Fruit fly (Drosophila melanogaster): ENCODE results near the gene CG16953.

Gene CG16953

DNA sequence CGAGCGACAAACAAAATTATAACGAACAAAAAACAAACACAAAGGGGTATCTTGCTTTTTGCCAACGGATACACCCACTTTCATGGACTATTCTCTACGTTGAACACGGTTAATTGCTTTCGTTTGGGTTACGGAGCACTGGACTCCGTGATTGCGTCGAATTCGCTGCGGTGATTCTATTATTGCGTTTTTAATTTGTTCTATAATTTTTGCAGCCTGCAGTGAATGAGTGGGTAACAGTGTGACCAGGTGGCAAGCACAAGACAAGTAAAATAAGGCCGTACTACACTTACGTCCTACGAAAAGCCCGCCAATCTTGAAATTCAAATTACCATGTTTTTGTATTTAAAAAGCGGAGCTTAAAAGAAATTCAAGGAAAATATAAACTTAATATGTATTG is at the start of gene CG16953:
CG16953 (minus strand) TSS at position 268 of the 400 bp plus-strand sequence.
- no peak for TF ChIP-seq noc (tag; optimal IDR thresholded peaks at IDR 0.05)

DNA sequence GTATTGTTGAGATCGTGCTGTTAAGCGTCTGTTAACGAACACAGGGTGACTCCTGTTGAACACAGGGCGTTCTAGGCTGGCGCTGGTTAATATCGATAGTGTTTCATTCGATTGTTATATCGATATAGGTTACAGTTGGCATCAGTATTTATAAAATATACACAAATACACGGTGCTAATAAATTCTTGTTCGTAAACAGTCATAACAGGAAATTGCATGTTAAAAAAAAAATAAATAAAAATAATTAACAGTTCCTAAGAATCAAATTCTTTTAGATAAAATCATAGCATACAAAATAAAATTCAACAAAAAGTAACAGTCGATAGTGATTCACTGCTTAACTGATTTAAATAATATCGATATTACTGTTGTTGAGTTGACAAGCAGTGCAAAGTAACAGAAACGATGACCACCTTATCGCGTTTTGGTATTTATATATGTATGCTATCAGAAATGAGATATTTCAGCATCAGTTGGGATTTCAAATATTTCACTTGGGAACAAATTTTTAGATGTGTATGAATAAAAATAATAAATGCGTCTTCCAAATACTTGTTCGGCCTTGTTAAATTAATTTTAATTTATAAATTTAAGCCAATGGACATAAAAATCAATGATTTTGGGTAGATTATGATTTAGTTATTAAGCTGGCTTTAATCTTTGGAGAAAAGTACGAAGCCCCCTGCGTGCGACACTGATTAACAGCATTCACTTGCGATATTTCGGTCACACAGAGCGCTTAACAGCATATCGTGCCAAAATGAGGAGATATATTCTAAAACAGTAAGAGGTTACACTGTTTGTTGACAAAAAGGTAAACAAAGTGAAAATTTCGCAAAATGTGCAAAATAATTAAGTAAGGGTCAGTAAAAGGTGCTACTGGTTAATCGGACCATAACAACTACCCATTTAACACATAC is 49.3 kb upstream of the CG16953 start, which contains the start of the genes Pi3K92E and Lrrk:
Pi3K92E (minus strand) TSS at position 59 of the 921 bp plus-strand sequence.
Lrrk (plus strand) TSS at position 807 of the 921 bp plus-strand sequence.
- no peak for TF ChIP-seq noc (tag; optimal IDR thresholded peaks at IDR 0.05)

DNA sequence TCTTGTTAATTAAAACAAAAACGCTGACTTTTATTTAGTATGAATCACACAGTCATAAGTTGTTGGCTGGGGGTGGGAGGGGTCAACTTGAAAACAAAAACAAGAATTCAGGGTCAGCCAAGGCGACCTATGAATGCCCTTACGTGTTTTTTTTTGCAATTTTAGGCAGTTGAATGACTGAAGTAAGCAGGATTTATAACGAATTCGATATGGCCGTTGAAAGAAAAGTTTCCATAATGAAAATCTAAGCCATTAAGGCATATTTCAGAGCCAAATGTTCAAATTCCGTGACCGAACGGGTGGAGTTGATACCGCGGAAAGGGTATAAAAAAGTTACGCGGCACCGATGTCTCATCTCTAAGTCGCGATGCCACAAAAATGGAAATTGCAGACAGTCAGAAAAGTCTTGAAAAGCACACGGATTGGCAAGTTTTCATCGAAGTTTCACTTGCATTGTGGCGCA is 48.4 kb upstream of the CG16953 start:
- no peak for TF ChIP-seq noc (tag; optimal IDR thresholded peaks at IDR 0.05)

DNA sequence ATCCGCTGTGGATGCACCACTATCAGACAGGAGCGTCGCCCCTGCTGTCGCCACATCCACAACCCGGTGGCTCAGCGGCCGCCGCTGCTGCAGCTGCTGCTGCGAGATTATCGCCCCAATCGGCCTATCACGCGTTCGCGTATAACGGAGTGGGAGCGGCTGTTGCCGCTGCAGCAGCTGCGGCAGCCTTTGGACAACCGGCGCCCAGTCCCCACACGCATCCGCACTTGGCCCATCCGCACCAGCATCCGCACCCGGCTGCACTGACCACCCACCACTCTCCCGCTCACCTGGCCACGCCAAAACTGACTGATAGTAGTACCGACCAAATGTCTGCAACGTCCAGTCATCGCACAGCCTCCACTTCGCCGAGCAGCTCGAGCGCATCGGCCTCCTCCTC is 40.5 kb upstream of the CG16953 start:
- no peak for TF ChIP-seq noc (tag; optimal IDR thresholded peaks at IDR 0.05)

DNA sequence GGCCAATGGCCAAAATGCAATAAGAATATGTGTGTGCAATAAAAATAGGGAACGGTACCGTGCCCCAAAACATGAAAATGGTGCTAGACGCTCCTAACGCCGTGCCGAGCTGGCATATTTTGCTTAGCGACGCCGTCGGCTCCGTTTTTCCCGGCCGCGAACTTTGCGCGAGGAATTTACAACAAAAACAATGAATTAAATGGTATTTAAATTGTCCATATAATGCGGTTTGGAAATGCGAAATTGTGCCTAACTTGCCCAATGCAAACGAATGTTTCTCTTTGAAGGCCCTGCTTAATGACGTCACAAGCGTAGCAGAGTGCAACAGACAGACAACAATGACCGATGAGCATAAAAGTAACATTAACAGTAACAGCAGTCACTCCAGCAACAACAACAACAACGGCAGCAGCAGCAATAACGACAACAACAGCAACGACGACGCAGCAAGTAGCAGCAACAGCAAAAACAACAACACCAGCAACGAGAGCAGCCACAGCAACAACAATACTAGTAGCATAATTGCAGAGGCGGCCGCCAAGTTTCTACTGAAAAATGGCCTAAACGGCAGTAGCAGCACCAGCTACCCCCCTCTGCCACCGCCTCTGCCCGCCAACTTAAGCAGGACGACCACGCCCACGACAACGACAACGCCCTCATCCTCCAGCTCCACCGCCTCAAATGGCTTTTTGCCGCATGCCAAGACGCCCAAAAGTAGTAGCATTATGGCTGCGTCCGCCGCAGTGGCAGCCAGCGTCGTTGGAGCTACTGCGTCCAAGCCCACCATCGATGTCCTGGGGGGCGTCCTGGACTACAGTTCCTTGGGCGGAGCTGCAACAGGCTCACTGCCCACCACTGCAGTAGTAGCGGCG is 36.9 kb upstream of the CG16953 start:
- no peak for TF ChIP-seq noc (tag; optimal IDR thresholded peaks at IDR 0.05)

DNA sequence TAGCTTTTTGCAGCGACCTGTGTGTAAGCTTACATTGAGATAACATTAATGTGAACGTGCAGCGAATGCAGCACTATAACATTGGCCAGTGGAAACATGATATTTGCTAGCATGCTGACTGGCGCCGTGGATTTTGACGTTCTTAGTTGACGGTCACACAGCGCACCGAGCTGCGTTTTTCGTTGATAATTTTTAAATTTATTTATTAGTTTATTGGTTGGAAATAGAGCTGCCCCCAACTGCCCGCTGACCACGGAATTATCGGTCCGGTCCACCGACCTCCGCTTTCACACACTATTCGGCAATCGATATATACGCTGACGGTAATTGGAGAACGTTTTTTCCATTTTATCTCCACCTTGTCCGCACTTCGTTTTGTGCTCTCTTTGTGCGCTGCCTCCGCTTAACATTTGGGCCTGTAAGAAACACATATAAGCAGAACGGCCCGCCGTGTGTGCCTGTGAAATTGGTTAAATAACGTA is 36.2 kb upstream of the CG16953 start, which contains the start of gene H:
H (plus strand) TSS at position 134 of the 482 bp plus-strand sequence.
- no peak for TF ChIP-seq noc (tag; optimal IDR thresholded peaks at IDR 0.05)

DNA sequence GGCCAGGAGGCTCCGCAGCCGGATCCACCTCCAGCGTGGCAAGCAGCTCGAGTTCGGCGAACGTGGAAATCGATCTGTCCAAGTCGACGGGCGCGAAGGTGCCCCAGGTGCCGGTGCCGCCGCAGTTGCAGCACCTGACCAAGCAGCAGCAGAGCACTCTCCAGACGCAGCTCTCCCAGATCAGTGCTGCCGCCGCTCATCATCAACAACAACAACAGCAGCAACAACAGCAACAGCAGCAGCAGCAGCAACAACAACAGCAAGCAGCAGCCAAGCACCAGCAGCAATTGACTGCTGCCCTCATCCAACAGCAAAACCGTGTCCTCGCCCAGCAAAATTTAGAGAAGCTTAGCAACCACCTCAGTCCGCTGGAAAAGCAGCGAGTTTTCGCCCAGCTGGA is 33.3 kb upstream of the CG16953 start:
- no peak for TF ChIP-seq noc (tag; optimal IDR thresholded peaks at IDR 0.05)

DNA sequence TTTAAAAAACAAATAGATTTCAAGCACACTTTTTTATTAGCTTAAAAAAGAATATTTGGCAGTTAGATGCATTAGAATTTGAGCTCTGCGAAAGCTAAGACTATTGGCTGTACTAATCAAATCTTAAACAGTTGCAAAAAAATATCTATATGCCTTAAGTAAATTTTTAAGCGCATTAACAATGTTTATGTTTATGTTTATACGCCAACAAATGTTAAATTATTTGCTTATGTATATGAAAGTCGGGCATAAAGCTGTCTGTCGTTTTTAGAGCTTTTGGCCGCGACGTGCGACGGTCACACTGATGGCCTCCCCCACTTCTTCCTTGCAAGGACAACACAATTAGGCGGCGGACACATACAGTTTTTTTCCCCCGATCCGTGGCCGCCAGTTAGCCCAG is 31.9 kb upstream of the CG16953 start, which contains the start of gene CG5466:
CG5466 (plus strand) TSS at position 301 of the 400 bp plus-strand sequence.
- no peak for TF ChIP-seq noc (tag; optimal IDR thresholded peaks at IDR 0.05)

DNA sequence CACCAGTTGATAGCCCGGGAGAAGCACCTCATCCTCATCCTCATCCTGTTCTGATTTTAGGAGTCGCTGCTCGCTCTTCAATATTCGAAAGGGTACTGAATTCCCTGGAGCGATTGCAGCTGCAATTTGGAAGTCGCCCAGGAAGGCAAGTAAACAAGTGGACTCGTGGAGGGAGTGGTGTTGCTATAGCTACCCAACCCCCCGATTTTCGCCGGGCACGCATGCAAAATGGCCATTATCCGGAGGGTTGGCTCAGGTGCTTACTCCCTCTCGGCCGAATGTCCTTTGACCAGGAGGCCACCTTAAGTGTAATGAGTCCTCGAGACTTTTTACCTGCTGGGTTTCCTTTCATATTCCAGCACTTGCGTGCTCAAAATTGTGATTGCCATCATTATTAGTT is 31.2 kb upstream of the CG16953 start, which contains the start of gene CG15923:
CG15923 (minus strand) TSS at position 101 of the 400 bp plus-strand sequence.
- TF ChIP-seq noc (tag; optimal IDR thresholded peaks at IDR 0.05) = no peak

DNA sequence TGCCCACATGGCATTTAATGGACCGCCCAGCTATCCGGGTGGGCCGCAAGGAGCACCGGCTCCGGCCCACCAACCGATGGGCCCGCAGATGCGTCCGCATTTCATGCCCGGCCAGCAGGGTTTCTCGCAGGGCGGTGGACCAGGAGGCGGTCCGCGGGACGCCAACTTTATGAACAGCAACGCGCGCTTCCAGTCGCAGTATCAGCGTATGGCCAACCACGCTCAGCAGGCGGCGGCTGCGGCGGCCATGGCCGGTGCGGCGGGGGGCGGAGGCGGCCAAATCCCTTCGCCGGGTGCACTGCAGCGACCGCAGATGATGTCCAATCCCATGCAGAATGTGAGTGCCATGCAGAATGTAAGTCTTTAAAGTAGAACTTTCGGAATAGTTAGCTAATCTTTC is 22.6 kb upstream of the CG16953 start:
- TF ChIP-seq noc (tag; optimal IDR thresholded peaks at IDR 0.05) = no peak

DNA sequence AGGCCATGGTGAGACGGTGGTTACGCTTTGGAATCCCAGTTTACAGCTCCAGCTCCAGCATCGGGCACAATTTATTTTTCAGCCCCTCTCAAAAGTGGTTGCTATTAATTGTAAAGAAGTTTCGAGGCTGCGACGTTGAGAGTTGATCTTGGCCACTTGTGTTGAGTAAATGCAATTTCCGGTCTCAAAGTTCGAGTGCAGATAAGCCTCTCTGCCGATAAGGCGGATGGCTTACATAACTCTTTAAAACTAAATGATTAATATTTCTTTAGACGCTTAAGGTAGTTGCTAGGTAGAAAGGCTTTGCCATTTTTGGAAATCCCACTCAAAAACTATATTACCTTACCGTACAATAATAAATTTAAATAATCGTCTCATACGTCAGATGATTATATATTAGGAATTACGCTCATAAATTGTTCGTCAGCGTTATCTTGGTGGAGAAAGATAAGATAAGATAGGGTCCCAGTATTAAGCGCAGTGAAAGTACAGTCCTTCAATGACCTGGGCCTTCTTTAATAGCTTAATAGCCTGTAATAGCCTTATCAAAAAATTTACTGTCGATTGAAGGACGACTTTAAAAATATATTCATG is 20.0 kb upstream of the CG16953 start:
- TF ChIP-seq noc (tag; optimal IDR thresholded peaks at IDR 0.05) = peak; percentile 79

DNA sequence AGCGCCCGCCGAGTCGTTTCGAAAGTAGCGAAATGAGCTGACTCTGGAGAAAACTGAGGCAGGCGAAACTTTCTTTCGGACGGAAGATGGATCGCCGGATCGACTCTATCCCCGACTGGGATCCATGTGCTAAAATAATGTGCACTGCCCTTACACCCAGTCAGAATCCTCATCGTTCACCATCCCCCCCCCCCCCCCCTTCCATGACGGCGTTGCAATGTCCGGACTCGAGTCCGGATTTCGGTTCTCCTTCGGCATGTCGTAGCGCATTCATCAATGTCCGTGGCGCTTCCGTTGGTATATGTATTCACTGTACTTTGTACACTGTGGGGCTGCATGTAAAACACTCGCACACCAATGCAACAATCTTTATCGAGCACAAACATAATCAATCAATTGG is 19.4 kb upstream of the CG16953 start:
- TF ChIP-seq noc (tag; optimal IDR thresholded peaks at IDR 0.05) = no peak

DNA sequence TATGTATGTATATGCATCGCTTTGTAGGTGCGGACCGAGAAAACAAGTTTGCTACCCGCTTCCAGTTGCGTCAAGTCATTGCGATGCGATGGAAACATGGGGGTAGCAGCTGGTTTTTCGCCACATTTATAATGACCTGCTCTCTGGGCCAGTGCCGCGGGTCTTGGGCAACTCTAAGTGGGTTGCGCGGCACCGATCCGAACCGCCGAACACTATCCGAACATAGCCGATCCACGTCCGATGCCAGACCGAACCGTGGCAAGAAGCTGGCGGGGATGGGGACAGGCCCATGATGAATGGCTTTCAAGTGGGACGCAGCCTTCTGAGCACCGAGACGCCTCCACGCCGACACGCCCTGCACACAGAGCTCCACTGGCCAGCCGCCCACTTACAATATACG is 18.4 kb upstream of the CG16953 start:
- TF ChIP-seq noc (tag; optimal IDR thresholded peaks at IDR 0.05) = no peak

DNA sequence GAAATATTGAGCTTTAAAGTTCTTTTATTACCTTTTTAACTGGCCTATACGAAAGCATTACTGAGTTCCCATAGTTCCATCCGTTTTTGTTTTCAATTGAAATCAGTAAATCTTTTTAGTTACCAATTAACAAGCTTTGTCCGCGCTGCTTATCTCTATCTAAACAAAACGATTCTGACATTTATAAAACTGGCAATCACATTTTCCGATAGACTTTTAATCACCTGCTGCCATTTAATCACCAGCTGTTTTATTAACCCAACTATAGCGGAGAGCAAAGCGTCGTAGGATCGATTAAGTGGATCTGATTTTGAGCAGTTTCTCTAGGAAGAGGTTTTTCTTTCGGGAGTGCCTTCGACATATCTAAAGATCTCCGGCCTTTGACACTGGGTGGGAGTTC is 17.0 kb upstream of the CG16953 start:
- no peak for TF ChIP-seq noc (tag; optimal IDR thresholded peaks at IDR 0.05)

DNA sequence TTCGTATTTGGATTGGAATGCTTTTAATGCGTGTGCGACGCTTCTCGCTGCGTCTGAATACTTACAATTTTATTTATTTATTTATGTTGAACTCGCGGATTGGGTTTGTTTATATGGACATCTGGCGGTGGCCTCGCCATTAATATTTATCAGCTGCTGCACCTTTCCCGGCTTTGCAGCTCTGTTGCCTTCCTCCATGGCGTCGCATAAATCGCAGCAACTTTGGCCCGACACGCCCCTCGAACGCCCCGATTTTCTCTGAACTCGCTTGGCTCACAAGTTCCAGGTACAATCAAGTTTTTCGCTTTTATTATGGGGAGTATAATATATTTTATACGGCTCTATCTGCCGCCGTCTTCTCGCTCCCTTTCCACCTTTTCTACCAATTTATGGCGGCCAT is 14.5 kb upstream of the CG16953 start:
- no peak for TF ChIP-seq noc (tag; optimal IDR thresholded peaks at IDR 0.05)
